Worm (Caenorhabditis elegans) whole organism, early embryonic: ENCODE results near the gene ZK418.2.

Experiments used
- B0310.2 ChIP-seq: sonication (generic microtip); optimal IDR thresholded peaks from 2 replicates; lab custom pipeline; 2016; ENCODE audit warnings: mild to moderate bottlenecking, missing genetic modification characterization, missing compliant biosample characterization
- F13C5.2 ChIP-seq: sonication (generic microtip); optimal IDR thresholded peaks from 2 replicates; lab custom pipeline; 2017; ENCODE audit warnings: mild to moderate bottlenecking, missing genetic modification characterization, inconsistent platforms, missing compliant biosample characterization
- aly-1 ChIP-seq: sonication (generic microtip); optimal IDR thresholded peaks from 2 replicates; lab custom pipeline; 2016; ENCODE audit warnings: missing genetic modification characterization, missing compliant biosample characterization
- ama-1 ChIP-seq: fragments of 150-350 bp; optimal IDR thresholded peaks from 2 replicates; lab custom pipeline; 2014
- ceh-13 ChIP-seq: fragments of 200-800 bp; sonication (Bioruptor generic); optimal IDR thresholded peaks from 2 replicates; lab custom pipeline; 2018; ENCODE audit warnings: mild to moderate bottlenecking, missing genetic modification characterization, missing compliant biosample characterization
- ceh-36 ChIP-seq: sonication (generic microtip); optimal IDR thresholded peaks from 2 replicates; lab custom pipeline; 2016; ENCODE audit warnings: missing genetic modification characterization, inconsistent platforms, missing compliant biosample characterization
- ets-7 ChIP-seq: sonication (generic microtip); optimal IDR thresholded peaks from 2 replicates; lab custom pipeline; 2016; ENCODE audit warnings: missing genotype, missing genetic modification characterization, missing compliant biosample characterization
- flt-1 ChIP-seq: fragments of 200-800 bp; sonication (Bioruptor generic); IDR thresholded peaks from 2 replicates; pipeline ENCODE4 v1.3.6; 2022; ENCODE audit warnings: missing genetic modification characterization, missing compliant biosample characterization
- hmbx-1 ChIP-seq: sonication (generic microtip); optimal IDR thresholded peaks from 2 replicates; lab custom pipeline; 2016; ENCODE audit warnings: mild to moderate bottlenecking, missing genetic modification characterization, missing compliant biosample characterization
- hmg-4 ChIP-seq: fragments of 200-800 bp; sonication (Bioruptor generic); optimal IDR thresholded peaks from 2 replicates; lab custom pipeline; 2018; ENCODE audit warnings: mild to moderate bottlenecking, missing genetic modification characterization, missing compliant biosample characterization
- hnd-1 ChIP-seq: sonication (generic microtip); optimal IDR thresholded peaks from 2 replicates; lab custom pipeline; 2016; ENCODE audit warnings: missing genetic modification characterization, missing compliant biosample characterization
- pes-1 ChIP-seq: fragments of 200-800 bp; sonication (Bioruptor generic); IDR thresholded peaks from 2 replicates; pipeline ENCODE4 v1.3.6; 2022; ENCODE audit warnings: missing genetic modification reagents, missing genetic modification characterization, missing compliant biosample characterization
- scrt-1 ChIP-seq: fragments of 200-800 bp; sonication (Bioruptor generic); IDR thresholded peaks from 2 replicates; pipeline ENCODE4 v1.3.6; 2022; ENCODE audit warnings: missing genetic modification characterization, missing compliant biosample characterization
- sea-1 ChIP-seq: fragments of 200-800 bp; sonication (Bioruptor generic); conservative IDR thresholded peaks from 2 replicates; pipeline ENCODE4 v1.3.6; 2022; ENCODE audit warnings: missing genetic modification characterization, missing compliant biosample characterization
- tbx-11 ChIP-seq: fragments of 200-800 bp; sonication (Bioruptor generic); IDR thresholded peaks from 2 replicates; pipeline ENCODE4 v1.3.6; 2022; ENCODE audit warnings: missing genetic modification characterization, missing compliant biosample characterization
- tbx-37 ChIP-seq: fragments of 200-800 bp; sonication (Bioruptor generic); conservative IDR thresholded peaks from 2 replicates; pipeline ENCODE4 v1.3.6; 2022; ENCODE audit warnings: missing genetic modification reagents, missing genetic modification characterization, missing compliant biosample characterization
- tra-4 ChIP-seq: sonication (generic microtip); optimal IDR thresholded peaks from 2 replicates; lab custom pipeline; 2017; ENCODE audit warnings: missing genetic modification characterization, missing compliant biosample characterization

ZK418.2 gene

ce11 chrIII:7081488-7081887 is 9.7 kb upstream of the ZK418.2 start:
- TF ChIP-seq tbx-11 (GFP tag; lab: Robert Waterston, UW), result no peak
- TF ChIP-seq ceh-36 (tag; lab: Kevin White, UChicago), result no peak

- TF ChIP-seq sea-1 (GFP tag; lab: Robert Waterston, UW), result no peak
- no peak for TF ChIP-seq ceh-36 (tag; lab: Kevin White, UChicago)
- no peak for TF ChIP-seq tra-4 (tag; lab: Kevin White, UChicago)
- no peak for TF ChIP-seq hmbx-1 (tag; lab: Kevin White, UChicago)
- no peak for TF ChIP-seq B0310.2 (tag; lab: Kevin White, UChicago)
- TF ChIP-seq aly-1 (tag; lab: Kevin White, UChicago), result no peak
- TF ChIP-seq tbx-11 (GFP tag; lab: Robert Waterston, UW), result no peak
- no peak for TF ChIP-seq ceh-13 (GFP tag; lab: Kevin White, UChicago)
- no peak for TF ChIP-seq flt-1
- no peak for TF ChIP-seq hnd-1
- TF ChIP-seq ets-7 (tag; lab: Kevin White, UChicago), result no peak
Measured at ce11 chrIII:7083106-7083505, 8.0 kb upstream of the ZK418.2 start.

- no peak for TF ChIP-seq tra-4 (tag; lab: Kevin White, UChicago)
- no peak for TF ChIP-seq scrt-1 (GFP tag; lab: Robert Waterston, UW)
- no peak for TF ChIP-seq F13C5.2 (tag; lab: Kevin White, UChicago)
- no peak for TF ChIP-seq ama-1 (lab: Kevin White, UChicago)
- no peak for TF ChIP-seq ets-7 (tag; lab: Kevin White, UChicago)
- TF ChIP-seq ceh-13 (GFP tag; lab: Kevin White, UChicago), result no peak
- TF ChIP-seq aly-1 (tag; lab: Kevin White, UChicago), result no peak
- TF ChIP-seq flt-1, result no peak
- no peak for TF ChIP-seq pes-1
Measured at ce11 chrIII:7084908-7085307, 6.2 kb upstream of the ZK418.2 start, which contains the start of gene tofu-7. tofu-7 (minus strand) TSS chrIII:7085018.

- TF ChIP-seq scrt-1 (GFP tag; lab: Robert Waterston, UW) (no peak), tbx-37 (no peak), aly-1 (tag; lab: Kevin White, UChicago) (no peak), sea-1 (GFP tag; lab: Robert Waterston, UW) (no peak), tbx-11 (GFP tag; lab: Robert Waterston, UW) (no peak), hmg-4 (GFP tag; lab: Kevin White, UChicago) (no peak), ama-1 (lab: Kevin White, UChicago) (no peak)
Measured at ce11 chrIII:7087180-7087579, 4.0 kb upstream of the ZK418.2 start.

ce11 chrIII:7087691-7088323 is 3.3 kb upstream of the ZK418.2 start, which contains the start of gene fubl-2:
fubl-2 (minus strand) TSS chrIII:7087741.
- TF ChIP-seq tbx-37, result peak; percentile 64; the same call in 1 of the 2 replicates
- TF ChIP-seq F13C5.2 (tag; lab: Kevin White, UChicago), result no peak

- no peak for TF ChIP-seq hmg-4 (GFP tag; lab: Kevin White, UChicago)
Measured at ce11 chrIII:7090545-7090944, 597 bp upstream of the ZK418.2 start, which contains the start of gene ZK418.10. ZK418.10 (minus strand) TSS chrIII:7090692.

ce11 chrIII:7095156-7095555 is 4.0 kb downstream of the ZK418.2 start, which contains the start of gene nhr-9:
nhr-9 (plus strand) TSS chrIII:7095462.
- no peak for TF ChIP-seq flt-1
- TF ChIP-seq ama-1 (lab: Kevin White, UChicago), result no peak
- no peak for TF ChIP-seq tbx-37
- no peak for TF ChIP-seq hmg-4 (GFP tag; lab: Kevin White, UChicago)
- TF ChIP-seq F13C5.2 (tag; lab: Kevin White, UChicago), result no peak
- TF ChIP-seq sea-1 (GFP tag; lab: Robert Waterston, UW), result no peak
- no peak for TF ChIP-seq hmbx-1 (tag; lab: Kevin White, UChicago)
- TF ChIP-seq B0310.2 (tag; lab: Kevin White, UChicago), result no peak
- no peak for TF ChIP-seq pes-1

ce11 chrIII:7096481-7096880 is 5.3 kb downstream of the ZK418.2 start:
- TF ChIP-seq aly-1 (tag; lab: Kevin White, UChicago) (no peak), hmg-4 (GFP tag; lab: Kevin White, UChicago) (no peak), F13C5.2 (tag; lab: Kevin White, UChicago) (no peak), scrt-1 (GFP tag; lab: Robert Waterston, UW) (no peak), flt-1 (no peak), tbx-11 (GFP tag; lab: Robert Waterston, UW) (no peak), hmbx-1 (tag; lab: Kevin White, UChicago) (no peak), B0310.2 (tag; lab: Kevin White, UChicago) (no peak), ets-7 (tag; lab: Kevin White, UChicago) (no peak), hnd-1 (no peak), sea-1 (GFP tag; lab: Robert Waterston, UW) (no peak), ceh-13 (GFP tag; lab: Kevin White, UChicago) (no peak), tbx-37 (no peak)

ce11 chrIII:7100001-7100400 is 8.9 kb downstream of the ZK418.2 start, which contains the start of gene ZK418.11:
ZK418.11 (plus strand) TSS chrIII:7100289.
- no peak for TF ChIP-seq F13C5.2 (tag; lab: Kevin White, UChicago)
- no peak for TF ChIP-seq ets-7 (tag; lab: Kevin White, UChicago)
- no peak for TF ChIP-seq flt-1
- TF ChIP-seq hmg-4 (GFP tag; lab: Kevin White, UChicago), result no peak
- TF ChIP-seq aly-1 (tag; lab: Kevin White, UChicago), result no peak
- no peak for TF ChIP-seq tbx-37
- no peak for TF ChIP-seq ama-1 (lab: Kevin White, UChicago)
- TF ChIP-seq tra-4 (tag; lab: Kevin White, UChicago), result no peak
- no peak for TF ChIP-seq B0310.2 (tag; lab: Kevin White, UChicago)
- no peak for TF ChIP-seq ceh-36 (tag; lab: Kevin White, UChicago)
- TF ChIP-seq tbx-11 (GFP tag; lab: Robert Waterston, UW), result no peak
- TF ChIP-seq hnd-1, result no peak
- TF ChIP-seq ceh-13 (GFP tag; lab: Kevin White, UChicago), result no peak
- no peak for TF ChIP-seq hmbx-1 (tag; lab: Kevin White, UChicago)
- TF ChIP-seq scrt-1 (GFP tag; lab: Robert Waterston, UW), result no peak
- no peak for TF ChIP-seq pes-1
